Worm (Caenorhabditis elegans) whole organism, L3 larva: ENCODE data around the gene aqp-3.

Source experiments
- R02D3.7 ChIP-seq: fragments of 150-350 bp; optimal IDR thresholded peaks from 2 replicates; lab custom pipeline; 2014; ENCODE audit warnings: missing biosample characterization, missing genetic modification characterization
- ZK546.5 ChIP-seq: sonication (generic microtip); optimal IDR thresholded peaks from 2 replicates; lab custom pipeline; 2017; ENCODE audit warnings: missing biosample characterization, missing genetic modification characterization
- aly-2 ChIP-seq: fragments of 150-350 bp; optimal IDR thresholded peaks from 2 replicates; lab custom pipeline; 2014; ENCODE audit warnings: missing biosample characterization, missing genetic modification characterization
- ama-1 ChIP-seq: fragments of 150-350 bp; optimal IDR thresholded peaks from 2 replicates; lab custom pipeline; 2018
- ceh-16 ChIP-seq: sonication (generic microtip); optimal IDR thresholded peaks from 2 replicates; lab custom pipeline; 2017; ENCODE audit warnings: missing biosample characterization, missing genetic modification characterization
- ceh-28 ChIP-seq: fragments of 150-350 bp; optimal IDR thresholded peaks from 2 replicates; lab custom pipeline; 2014; ENCODE audit warnings: missing biosample characterization, missing genetic modification reagents, missing genetic modification characterization
- ceh-9 ChIP-seq: sonication (generic microtip); optimal IDR thresholded peaks from 2 replicates; lab custom pipeline; 2018; ENCODE audit warnings: missing biosample characterization, missing genetic modification characterization
- daf-12 ChIP-seq: fragments of 150-350 bp; optimal IDR thresholded peaks from 2 replicates; lab custom pipeline; 2014; ENCODE audit warnings: missing biosample characterization, missing genetic modification reagents, missing genetic modification characterization
- egl-27 ChIP-seq: sonication (generic microtip); optimal IDR thresholded peaks from 4 replicates; lab custom pipeline; 2017; ENCODE audit warnings: missing biosample characterization, missing genetic modification reagents, missing genetic modification characterization
- egl-5 ChIP-seq: fragments of 150-350 bp; optimal IDR thresholded peaks from 2 replicates; lab custom pipeline; 2017; ENCODE audit warnings: missing biosample characterization, missing genetic modification reagents, missing genetic modification characterization, inconsistent platforms
- elt-1 ChIP-seq: fragments of 150-350 bp; optimal IDR thresholded peaks from 2 replicates; lab custom pipeline; 2014; ENCODE audit warnings: missing biosample characterization, missing genetic modification characterization
- elt-2 ChIP-seq: sonication (generic microtip); optimal IDR thresholded peaks from 2 replicates; lab custom pipeline; 2016; ENCODE audit warnings: missing genetic modification reagents, mild to moderate bottlenecking, missing genetic modification characterization, missing compliant biosample characterization
- elt-3 ChIP-seq, 3 experiments: fragments of 150-350 bp in 1 of 3; sonication (generic microtip) in 2 of 3; optimal IDR thresholded peaks; 2 replicates in 2 of 3; 4 replicates in 1 of 3; lab custom pipeline; 2014 to 2017; ENCODE audit warnings: missing biosample characterization in 3 of 3, missing genetic modification characterization in 3 of 3
- eor-1 ChIP-seq, 2 experiments: fragments of 150-350 bp; optimal IDR thresholded peaks; 2 replicates each; lab custom pipeline; 2014 to 2018; ENCODE audit warnings: missing biosample characterization in 2 of 2, missing genetic modification characterization in 2 of 2
- fkh-10 ChIP-seq: sonication (generic microtip); optimal IDR thresholded peaks from 2 replicates; lab custom pipeline; 2017; ENCODE audit warnings: missing biosample characterization, missing genetic modification reagents, missing genetic modification characterization
- fkh-2 ChIP-seq: fragments of 150-350 bp; optimal IDR thresholded peaks from 2 replicates; lab custom pipeline; 2014; ENCODE audit warnings: missing biosample characterization, missing genetic modification reagents, missing genetic modification characterization
- fos-1 ChIP-seq: fragments of 150-350 bp; optimal IDR thresholded peaks from 2 replicates; lab custom pipeline; 2014; ENCODE audit warnings: missing biosample characterization, missing genetic modification characterization
- hmg-11 ChIP-seq: sonication (generic microtip); optimal IDR thresholded peaks from 2 replicates; lab custom pipeline; 2016; ENCODE audit warnings: missing genetic modification characterization, missing compliant biosample characterization
- jun-1 ChIP-seq: fragments of 150-350 bp; optimal IDR thresholded peaks from 2 replicates; lab custom pipeline; 2014; ENCODE audit warnings: missing biosample characterization, missing genetic modification reagents, missing genetic modification characterization
- lin-15B ChIP-seq: fragments of 150-350 bp; optimal IDR thresholded peaks from 2 replicates; lab custom pipeline; 2014; ENCODE audit warnings: missing biosample characterization, missing genetic modification characterization
- lin-39 ChIP-seq: fragments of 150-350 bp; optimal IDR thresholded peaks from 2 replicates; lab custom pipeline; 2018; ENCODE audit warnings: missing biosample characterization, missing genetic modification reagents, missing genetic modification characterization
- lsy-12 ChIP-seq: sonication (generic microtip); optimal IDR thresholded peaks from 2 replicates; lab custom pipeline; 2016; ENCODE audit warnings: mild to moderate bottlenecking, missing genetic modification characterization, missing compliant biosample characterization
- mdl-1 ChIP-seq: fragments of 150-350 bp; optimal IDR thresholded peaks from 2 replicates; lab custom pipeline; 2014; ENCODE audit warnings: missing biosample characterization, missing genetic modification characterization
- nfya-1 ChIP-seq: sonication (generic microtip); optimal IDR thresholded peaks from 2 replicates; lab custom pipeline; 2017; ENCODE audit warnings: missing genetic modification characterization, mild to moderate bottlenecking, missing compliant biosample characterization, antibody characterized with exemption, moderate library complexity; ENCODE audit not compliant: insufficient read depth
- nhr-11 ChIP-seq: fragments of 150-350 bp; optimal IDR thresholded peaks from 2 replicates; lab custom pipeline; 2014; ENCODE audit warnings: missing biosample characterization, missing genetic modification characterization
- nhr-12 ChIP-seq: fragments of 150-350 bp; optimal IDR thresholded peaks from 2 replicates; lab custom pipeline; 2014; ENCODE audit warnings: missing biosample characterization, missing genetic modification characterization
- nhr-23 ChIP-seq: fragments of 150-350 bp; optimal IDR thresholded peaks from 2 replicates; lab custom pipeline; 2014; ENCODE audit warnings: missing biosample characterization, missing genetic modification reagents, missing genetic modification characterization
- nhr-237 ChIP-seq: fragments of 150-350 bp; optimal IDR thresholded peaks from 2 replicates; lab custom pipeline; 2014; ENCODE audit warnings: missing biosample characterization, missing genetic modification characterization
- nhr-25 ChIP-seq: sonication (generic microtip); optimal IDR thresholded peaks from 2 replicates; lab custom pipeline; 2017; ENCODE audit warnings: missing biosample characterization, missing genetic modification characterization
- nhr-43 ChIP-seq: sonication (generic microtip); optimal IDR thresholded peaks from 2 replicates; lab custom pipeline; 2016; ENCODE audit warnings: mild to moderate bottlenecking, missing genetic modification characterization, missing compliant biosample characterization; ENCODE audit not compliant: poor library complexity, severe bottlenecking
- nhr-67 ChIP-seq: fragments of 150-350 bp; optimal IDR thresholded peaks from 2 replicates; lab custom pipeline; 2014; ENCODE audit warnings: missing biosample characterization, missing genetic modification characterization
- nhr-76 ChIP-seq: fragments of 150-350 bp; sonication (generic microtip); optimal IDR thresholded peaks from 5 replicates; lab custom pipeline; 2014; ENCODE audit warnings: missing biosample characterization, missing genetic modification characterization
- pha-4 ChIP-seq: fragments of 150-350 bp; optimal IDR thresholded peaks from 2 replicates; lab custom pipeline; 2014; ENCODE audit warnings: missing biosample characterization, missing genetic modification reagents, missing genetic modification characterization
- pqm-1 ChIP-seq: fragments of 150-350 bp; optimal IDR thresholded peaks from 2 replicates; lab custom pipeline; 2017; ENCODE audit warnings: missing biosample characterization, missing genetic modification characterization, inconsistent platforms
- sea-2 ChIP-seq: fragments of 150-350 bp; sonication (generic microtip); optimal IDR thresholded peaks from 4 replicates; lab custom pipeline; 2014; ENCODE audit warnings: missing biosample characterization, missing genetic modification reagents, missing genetic modification characterization
- skn-1 ChIP-seq: fragments of 150-350 bp; optimal IDR thresholded peaks from 2 replicates; lab custom pipeline; 2014; ENCODE audit warnings: missing biosample characterization, missing genetic modification characterization
- snpc-4 ChIP-seq: fragments of 150-350 bp; optimal IDR thresholded peaks from 2 replicates; lab custom pipeline; 2014; ENCODE audit warnings: missing biosample characterization, missing genetic modification characterization
- tbx-2 ChIP-seq: sonication (generic microtip); optimal IDR thresholded peaks from 2 replicates; lab custom pipeline; 2016; ENCODE audit warnings: mild to moderate bottlenecking, missing genetic modification characterization, missing compliant biosample characterization
- unc-39 ChIP-seq: sonication (generic microtip); optimal IDR thresholded peaks from 4 replicates; lab custom pipeline; 2017; ENCODE audit warnings: missing biosample characterization, missing genetic modification characterization
- unc-62 ChIP-seq: fragments of 150-350 bp; sonication (generic microtip); optimal IDR thresholded peaks from 4 replicates; lab custom pipeline; 2014; ENCODE audit warnings: missing biosample characterization, missing genetic modification reagents, missing genetic modification characterization
- zag-1 ChIP-seq: fragments of 150-350 bp; optimal IDR thresholded peaks from 2 replicates; lab custom pipeline; 2014; ENCODE audit warnings: missing biosample characterization, missing genetic modification characterization
- ztf-11 ChIP-seq: fragments of 150-350 bp; optimal IDR thresholded peaks from 2 replicates; lab custom pipeline; 2014; ENCODE audit warnings: missing biosample characterization, missing genetic modification characterization
- ztf-4 ChIP-seq: fragments of 150-350 bp; optimal IDR thresholded peaks from 2 replicates; lab custom pipeline; 2014; ENCODE audit warnings: missing biosample characterization, missing genetic modification characterization

aqp-3 gene

DNA sequence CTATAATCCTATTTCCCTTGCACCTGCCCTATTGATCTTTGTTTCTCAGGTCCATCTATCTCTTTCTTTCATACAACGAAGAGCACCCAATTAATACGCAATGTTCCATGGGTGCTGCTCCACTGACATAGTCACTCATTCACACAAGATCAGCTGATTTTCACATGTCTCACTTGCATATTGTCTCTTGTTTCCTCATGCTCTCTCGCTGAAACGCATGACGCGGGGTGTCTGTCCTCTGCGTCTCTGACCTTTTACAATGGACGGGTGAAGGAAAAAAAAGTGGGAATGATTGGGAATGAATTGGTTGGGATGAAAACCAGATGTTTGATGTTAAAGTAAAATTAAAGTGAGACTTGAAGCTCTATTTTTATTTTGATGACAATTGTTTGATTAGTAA lies 30.9 kb downstream of the aqp-3 start (continued):
- TF ChIP-seq nhr-237 (tag; lab: Kevin White, UChicago) = no peak
- no peak for TF ChIP-seq nhr-12 (tag; lab: Kevin White, UChicago)
- no peak for TF ChIP-seq nhr-76 (tag; lab: Kevin White, UChicago)
- TF ChIP-seq hmg-11 (tag; lab: Kevin White, UChicago) = no peak
- peak; percentile 75 for TF ChIP-seq jun-1
- TF ChIP-seq nhr-11 (tag; lab: Kevin White, UChicago) = no peak
- peak in 1 of 2 experiments; percentile 32 for TF ChIP-seq eor-1 (tag; optimal IDR thresholded peaks at IDR 0.05; lab: Kevin White, UChicago)
- no peak for TF ChIP-seq R02D3.7
- peak; percentile 26 for TF ChIP-seq lin-15B (tag; lab: Kevin White, UChicago)
- no peak for TF ChIP-seq skn-1 (tag; lab: Kevin White, UChicago)
- peak; percentile 65 for TF ChIP-seq ceh-28
- peak; percentile 80 for TF ChIP-seq nhr-23

- TF ChIP-seq egl-27 (tag; lab: Kevin White, UChicago) = no peak
- no peak for TF ChIP-seq pqm-1 (tag; lab: Kevin White, UChicago)
- TF ChIP-seq ama-1 (lab: Kevin White, UChicago) = peak; percentile 68
These were observed 31.5 kb downstream of the aqp-3 start for ce11 chrIV:10934786-10935185.

- TF ChIP-seq nhr-237 (tag; lab: Kevin White, UChicago) = no peak
- no peak for TF ChIP-seq eor-1 (tag; optimal IDR thresholded peaks at IDR 0.05; lab: Kevin White, UChicago)
- no peak for TF ChIP-seq unc-39 (tag; lab: Kevin White, UChicago)
- no peak for TF ChIP-seq nhr-67 (tag; lab: Kevin White, UChicago)
- TF ChIP-seq fkh-10 (GFP tag; lab: Kevin White, UChicago) = no peak
- TF ChIP-seq jun-1 = no peak
- peak; percentile 26 for TF ChIP-seq lsy-12 (tag; lab: Kevin White, UChicago)
- no peak for TF ChIP-seq pha-4
- no peak for TF ChIP-seq nhr-76 (tag; lab: Kevin White, UChicago)
- TF ChIP-seq ceh-16 (tag; lab: Kevin White, UChicago) = no peak
- TF ChIP-seq ceh-9 (tag; lab: Kevin White, UChicago) = no peak
- TF ChIP-seq fkh-2 (tag; lab: Kevin White, UChicago) = no peak
- TF ChIP-seq nhr-43 (tag; lab: Kevin White, UChicago) = peak; percentile 32
- no peak for TF ChIP-seq egl-27 (tag; lab: Kevin White, UChicago)
- TF ChIP-seq pqm-1 (tag; lab: Kevin White, UChicago) = no peak
- no peak for TF ChIP-seq sea-2 (GFP tag; lab: Kevin White, UChicago)
- no peak for TF ChIP-seq tbx-2 (tag; lab: Kevin White, UChicago)
- no peak for TF ChIP-seq ceh-28
- no peak for TF ChIP-seq ZK546.5 (tag; lab: Kevin White, UChicago)
- TF ChIP-seq daf-12 (tag; lab: Kevin White, UChicago) = no peak
- TF ChIP-seq lin-39 (tag; lab: Kevin White, UChicago) = no peak
- no peak for TF ChIP-seq ztf-4 (tag; lab: Kevin White, UChicago)
- TF ChIP-seq elt-1 (tag; lab: Kevin White, UChicago) = no peak
- no peak for TF ChIP-seq zag-1
- peak; percentile 47 for TF ChIP-seq elt-2
- TF ChIP-seq aly-2 (tag; lab: Kevin White, UChicago) = no peak
- no peak for TF ChIP-seq fos-1
- TF ChIP-seq snpc-4 (tag; lab: Kevin White, UChicago) = no peak
- TF ChIP-seq R02D3.7 = no peak
- TF ChIP-seq ama-1 (lab: Kevin White, UChicago) = peak; percentile 90
These were observed 32.3 kb downstream of the aqp-3 start for ce11 chrIV:10933777-10934546.

DNA sequence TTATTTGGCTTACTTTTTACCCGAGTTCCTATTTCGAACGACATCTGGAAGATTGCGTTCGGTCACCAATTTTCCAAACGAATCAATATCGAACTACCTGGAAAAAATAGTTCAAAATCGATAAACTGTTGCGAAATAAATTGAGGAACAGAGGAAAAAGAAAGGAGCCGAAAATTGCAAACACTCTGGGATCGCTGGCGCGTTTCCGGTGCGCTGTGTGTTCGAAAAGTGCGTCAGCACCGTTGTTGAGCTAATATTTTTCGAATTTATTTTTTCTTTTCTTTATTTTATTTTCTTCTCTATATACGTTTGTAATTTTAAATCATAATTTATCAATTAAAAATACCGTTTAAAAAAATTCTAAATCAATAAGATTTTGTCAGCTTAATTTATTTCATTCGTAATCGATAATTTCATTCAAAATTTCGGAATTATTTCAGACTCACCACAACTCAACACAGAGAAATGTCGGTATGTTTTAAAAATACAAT lies 33.2 kb downstream of the aqp-3 start, which contains the start of the genes dnc-1 and lsm-7:
dnc-1 (minus strand) TSS at position 142 of the 491 bp plus-strand sequence.
lsm-7 (plus strand) TSS at position 441 of the 491 bp plus-strand sequence.
- TF ChIP-seq pqm-1 (tag; lab: Kevin White, UChicago) (peak; percentile 16), lin-15B (tag; lab: Kevin White, UChicago) (peak; percentile 68), nhr-76 (tag; lab: Kevin White, UChicago) (no peak), fos-1 (no peak), nfya-1 (tag; lab: Kevin White, UChicago) (peak; percentile 87), mdl-1 (no peak), ZK546.5 (tag; lab: Kevin White, UChicago) (no peak), nhr-23 (peak; percentile 49), egl-27 (tag; lab: Kevin White, UChicago) (no peak), skn-1 (tag; lab: Kevin White, UChicago) (peak; percentile 65), fkh-2 (tag; lab: Kevin White, UChicago) (no peak), R02D3.7 (peak; percentile 34), elt-1 (tag; lab: Kevin White, UChicago) (peak; percentile 46), ama-1 (lab: Kevin White, UChicago) (no peak), jun-1 (peak; percentile 39), fkh-10 (GFP tag; lab: Kevin White, UChicago) (peak; percentile 57), nhr-237 (tag; lab: Kevin White, UChicago) (no peak), ztf-11 (tag; lab: Kevin White, UChicago) (no peak), elt-3 (tag; optimal IDR thresholded peaks at IDR 0.05; lab: Kevin White, UChicago) (no peak), pha-4 (peak; percentile 88), hmg-11 (tag; lab: Kevin White, UChicago) (peak; percentile 63), egl-5 (no peak), nhr-25 (tag; lab: Kevin White, UChicago) (peak; percentile 35), unc-62 (no peak), nhr-43 (tag; lab: Kevin White, UChicago) (peak; percentile 18), elt-2 (peak; percentile 28)
